Comparison of ENCODE assay signal across 2 fruit fly cellular contexts in genomic region chrX:3967613-3968012, dm6.
TF ChIP-seq lines count a peak whose summit lies in the region.

No protein-coding gene starts in this region.

- TF ChIP-seq CTCF in whole organism, embryonic (GFP tag; optimal IDR thresholded peaks at IDR 0.05; lab: Kevin White, UChicago) = no peak

TF ChIP-seq in whole organism, adult, 20 proteins besides CTCF, POLR2A, EP300 and RAD21:
- TF ChIP-seq Crg-1 (GFP tag; optimal IDR thresholded peaks at IDR 0.05; lab: Kevin White, UChicago) (peak; percentile 10), toe (GFP tag; optimal IDR thresholded peaks at IDR 0.05; lab: Kevin White, UChicago) (no peak), CG7101 (tag; optimal IDR thresholded peaks at IDR 0.05; lab: Kevin White, UChicago) (peak; percentile 55)

TF ChIP-seq in whole organism, embryonic, 481 proteins besides CTCF, POLR2A, EP300 and RAD21:
- TF ChIP-seq CG2712 (tag; optimal IDR thresholded peaks at IDR 0.05; lab: Kevin White, UChicago) (peak; percentile 25), org-1 (GFP tag; optimal IDR thresholded peaks at IDR 0.05; lab: Kevin White, UChicago) (peak; percentile 18), Doc2 (GFP tag; IDR thresholded peaks at IDR 0.05; lab: Robert Waterston, UW) (no peak), ci (GFP tag; IDR thresholded peaks at IDR 0.05; lab: Robert Waterston, UW) (0 out of 3 replicates have a peak, but pooled peaks have one; percentile 38), bcd (GFP tag; optimal IDR thresholded peaks at IDR 0.05; lab: Kevin White, UChicago) (no peak), pros (GFP tag; optimal IDR thresholded peaks at IDR 0.05; lab: Kevin White, UChicago) (no peak), CG15696 (tag; optimal IDR thresholded peaks at IDR 0.05; lab: Kevin White, UChicago) (peak; percentile 37), wek (GFP tag; optimal IDR thresholded peaks at IDR 0.05; lab: Kevin White, UChicago) (peak; percentile 23), lola (GFP tag; optimal IDR thresholded peaks at IDR 0.05; lab: Kevin White, UChicago) (peak in 1 of 3 experiments; percentile 42), nerfin-1 (tag; optimal IDR thresholded peaks at IDR 0.05; lab: Kevin White, UChicago) (peak; percentile 27), CG2875 (GFP tag; optimal IDR thresholded peaks at IDR 0.05; lab: Kevin White, UChicago) (peak; percentile 33), dmrt11E (tag; optimal IDR thresholded peaks at IDR 0.05; lab: Kevin White, UChicago) (peak; percentile 55), CG14710 (tag; optimal IDR thresholded peaks at IDR 0.05; lab: Kevin White, UChicago) (peak; percentile 27), MTF-1 (GFP tag; optimal IDR thresholded peaks at IDR 0.05; lab: Kevin White, UChicago; ENCODE audit: borderline replicate concordance) (no peak), Med (GFP tag; lab: Kevin White, UChicago) (peak; percentile 59), sens (GFP tag; lab: Kevin White, UChicago) (peak; percentile 85), CG2202 (tag; optimal IDR thresholded peaks at IDR 0.05; lab: Kevin White, UChicago) (peak; percentile 21), fd64A (GFP tag; optimal IDR thresholded peaks at IDR 0.05; lab: Kevin White, UChicago) (peak; percentile 17), CG13296 (GFP tag; optimal IDR thresholded peaks at IDR 0.05; lab: Kevin White, UChicago) (no peak), jing (GFP tag; optimal IDR thresholded peaks at IDR 0.05; lab: Kevin White, UChicago) (no peak), sc (optimal IDR thresholded peaks at IDR 0.05; lab: Kevin White, UChicago) (no peak), sc (GFP tag; optimal IDR thresholded peaks at IDR 0.05; lab: Kevin White, UChicago) (peak; percentile 34), CG17359 (tag; optimal IDR thresholded peaks at IDR 0.05; lab: Kevin White, UChicago) (peak; percentile 45), CG13424 (tag; optimal IDR thresholded peaks at IDR 0.05; lab: Kevin White, UChicago) (peak; percentile 2), CrebB (tag; optimal IDR thresholded peaks at IDR 0.05; lab: Kevin White, UChicago) (peak; percentile 8), gce (GFP tag; IDR thresholded peaks at IDR 0.05; lab: Robert Waterston, UW) (no peak), Xrp1 (GFP tag; IDR thresholded peaks at IDR 0.05; lab: Robert Waterston, UW) (0 out of 2 replicates have a peak, but pooled peaks have one; percentile 16), bsh (GFP tag; optimal IDR thresholded peaks at IDR 0.05; lab: Kevin White, UChicago) (peak in 1 of 2 experiments; percentile 69), CG6813 (GFP tag; optimal IDR thresholded peaks at IDR 0.05; lab: Kevin White, UChicago) (peak; percentile 41), CG33557 (GFP tag; optimal IDR thresholded peaks at IDR 0.05; lab: Kevin White, UChicago) (peak; percentile 70)
TF ChIP-seq in whole organism, embryonic: peak in this region for 22.
